Fruit fly (Drosophila melanogaster): Measurements from ENCODE around the gene Polr3F.

DNA sequence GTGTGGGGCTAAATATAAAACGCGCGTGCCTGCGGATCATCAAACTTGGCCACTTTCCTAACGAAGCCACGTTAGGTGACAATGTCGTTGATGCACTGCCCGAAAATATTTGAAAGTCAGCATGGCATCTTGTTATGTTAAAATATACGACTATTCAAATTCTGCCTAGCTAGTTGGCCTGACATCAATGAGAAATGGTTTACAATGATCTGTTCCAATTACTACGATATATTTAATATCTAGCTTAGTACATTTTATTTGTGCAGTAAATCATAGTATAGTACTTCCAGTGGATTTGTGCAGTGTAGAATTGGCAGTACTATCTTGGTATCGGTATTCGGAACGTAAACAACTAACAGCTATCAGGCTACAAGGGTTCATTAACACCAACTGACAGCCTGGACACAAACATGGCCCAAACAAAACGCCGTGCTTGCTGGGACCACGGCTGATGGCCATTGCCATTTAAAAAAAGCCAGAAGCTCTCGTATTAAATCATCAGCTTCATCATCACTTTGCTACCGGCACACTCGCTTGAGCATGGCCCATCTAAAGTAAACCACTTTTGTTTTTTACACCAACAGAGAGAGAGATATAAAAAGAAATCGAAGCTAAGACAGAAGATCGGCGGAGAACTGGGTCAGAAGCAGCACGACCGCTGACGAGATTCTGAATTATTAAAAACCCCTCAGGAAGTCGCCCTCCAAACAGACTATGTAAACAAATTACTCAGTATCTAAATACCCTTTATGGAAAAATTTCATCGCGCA is 28.4 kb upstream of the Polr3F start:
- TF ChIP-seq CG33017 (tag; optimal IDR thresholded peaks at IDR 0.05) (no peak), ovo (GFP tag; optimal IDR thresholded peaks at IDR 0.05) (no peak), CG11617 (GFP tag; optimal IDR thresholded peaks at IDR 0.05) (no peak)
